Fruit fly (Drosophila melanogaster): ENCODE data around the gene CG42446.

CG42446 gene

dm6 chr3R:16337053-16337385 is 22.9 kb downstream of the CG42446 start (continued):
- TF ChIP-seq disco-r (GFP tag; optimal IDR thresholded peaks at IDR 0.05) (no peak), bab2 (GFP tag; optimal IDR thresholded peaks at IDR 0.05) (no peak), CG4854 (GFP tag; optimal IDR thresholded peaks at IDR 0.05) (no peak), ewg (GFP tag; optimal IDR thresholded peaks at IDR 0.05) (no peak), Nf-YB (GFP tag; optimal IDR thresholded peaks at IDR 0.05) (no peak), yki (optimal IDR thresholded peaks at IDR 0.05) (no peak), CG6175 (GFP tag; IDR thresholded peaks at IDR 0.05) (no peak), Tbp (GFP tag; optimal IDR thresholded peaks at IDR 0.05) (no peak), C15 (GFP tag; IDR thresholded peaks at IDR 0.05) (no peak), rib (GFP tag; IDR thresholded peaks at IDR 0.05) (no peak), B-H2 (GFP tag; optimal IDR thresholded peaks at IDR 0.05) (no peak), CG7556 (GFP tag; optimal IDR thresholded peaks at IDR 0.05) (no peak), CG4424 (GFP tag; optimal IDR thresholded peaks at IDR 0.05) (peak; percentile 76), Dll (GFP tag; IDR thresholded peaks at IDR 0.05; ENCODE audit: partially characterized antibody) (no peak), cwo (GFP tag; optimal IDR thresholded peaks at IDR 0.05) (no peak), Dbx (GFP tag; IDR thresholded peaks at IDR 0.05) (no peak), CG5180 (GFP tag; optimal IDR thresholded peaks at IDR 0.05) (no peak), Vsx1 (GFP tag; optimal IDR thresholded peaks at IDR 0.05) (no peak), CG17568 (GFP tag; optimal IDR thresholded peaks at IDR 0.05) (no peak), fd102C (GFP tag; optimal IDR thresholded peaks at IDR 0.05) (peak; percentile 75), CG5953 (GFP tag; IDR thresholded peaks at IDR 0.05) (no peak), zfh2 (GFP tag; optimal IDR thresholded peaks at IDR 0.05) (no peak), CG10565 (GFP tag; optimal IDR thresholded peaks at IDR 0.05) (no peak), danr (GFP tag; IDR thresholded peaks at IDR 0.05) (no peak), dan (GFP tag; IDR thresholded peaks at IDR 0.05) (peak; percentile 78), wek (GFP tag; optimal IDR thresholded peaks at IDR 0.05) (no peak), schlank (tag; optimal IDR thresholded peaks at IDR 0.05) (no peak), Trl (optimal IDR thresholded peaks at IDR 0.05) (no peak), Trl (GFP tag; optimal IDR thresholded peaks at IDR 0.05) (peak; percentile 65), CG11093 (GFP tag; IDR thresholded peaks at IDR 0.05) (peak; percentile 52; the same call in 2 of the 3 replicates), CG1603 (tag; optimal IDR thresholded peaks at IDR 0.05) (peak; percentile 86), CG18764 (GFP tag; optimal IDR thresholded peaks at IDR 0.05) (peak; percentile 19), ems (GFP tag; optimal IDR thresholded peaks at IDR 0.05) (no peak), sima (GFP tag; optimal IDR thresholded peaks at IDR 0.05) (no peak), HHEX (GFP tag; optimal IDR thresholded peaks at IDR 0.05) (peak; percentile 20), CkIIα-i1 (GFP tag; IDR thresholded peaks at IDR 0.05) (no peak), tup (GFP tag; optimal IDR thresholded peaks at IDR 0.05) (peak; percentile 16), tap (tag; optimal IDR thresholded peaks at IDR 0.05) (no peak), kni (GFP tag; optimal IDR thresholded peaks at IDR 0.05) (peak; percentile 75), pzg (GFP tag; optimal IDR thresholded peaks at IDR 0.05) (no peak), CG13775 (GFP tag; optimal IDR thresholded peaks at IDR 0.05) (peak; percentile 69), CG12219 (GFP tag; optimal IDR thresholded peaks at IDR 0.05) (peak; percentile 48), Oaz (GFP tag; IDR thresholded peaks at IDR 0.05) (no peak), CG8924 (tag; optimal IDR thresholded peaks at IDR 0.05) (peak; percentile 76), Fer2 (tag; optimal IDR thresholded peaks at IDR 0.05) (no peak), CG10274 (GFP tag; optimal IDR thresholded peaks at IDR 0.05) (peak; percentile 31), sc (optimal IDR thresholded peaks at IDR 0.05) (no peak), sc (GFP tag; optimal IDR thresholded peaks at IDR 0.05) (no peak), chinmo (GFP tag; IDR thresholded peaks at IDR 0.05; ENCODE audit: partially characterized antibody) (no peak), CG13123 (GFP tag; optimal IDR thresholded peaks at IDR 0.05) (no peak), z (GFP tag; IDR thresholded peaks at IDR 0.05) (peak; percentile 45; the same call in 1 of the 3 replicates), CG10209 (GFP tag; optimal IDR thresholded peaks at IDR 0.05) (peak; percentile 32)
